Fruit fly (Drosophila melanogaster): ENCODE measurements around the gene CG17361.

The CG17361 gene

dm6 chr3L:14002524-14003135, 5.6 kb downstream of the CG17361 start (continued):
- peak; percentile 36; the same call in 1 of the 3 replicates for TF ChIP-seq Dbx (GFP tag; IDR thresholded peaks at IDR 0.05)
- no peak for TF ChIP-seq br (optimal IDR thresholded peaks at IDR 0.05)
- TF ChIP-seq CG18599 (GFP tag; optimal IDR thresholded peaks at IDR 0.05): peak; percentile 35
- TF ChIP-seq CG6683 (GFP tag; optimal IDR thresholded peaks at IDR 0.05): no peak
- peak; percentile 53 for TF ChIP-seq zen (tag; optimal IDR thresholded peaks at IDR 0.05)
- TF ChIP-seq CG12659 (GFP tag; optimal IDR thresholded peaks at IDR 0.05): peak; percentile 57
- peak; percentile 37 for TF ChIP-seq mirr (GFP tag; optimal IDR thresholded peaks at IDR 0.05)
- peak; percentile 99 for TF ChIP-seq CG10321 (GFP tag; IDR thresholded peaks at IDR 0.05)
- peak; percentile 35 for TF ChIP-seq lab (GFP tag; optimal IDR thresholded peaks at IDR 0.05)
- peak; percentile 6 for TF ChIP-seq NC2β (GFP tag; optimal IDR thresholded peaks at IDR 0.05)
- peak; percentile 10 for TF ChIP-seq CG14710 (tag; optimal IDR thresholded peaks at IDR 0.05)
- TF ChIP-seq CG10543 (GFP tag; optimal IDR thresholded peaks at IDR 0.05): peak; percentile 66
- TF ChIP-seq Pdp1 (GFP tag; optimal IDR thresholded peaks at IDR 0.05): peak in 1 of 2 experiments; percentile 42
- TF ChIP-seq gfzf (GFP tag; optimal IDR thresholded peaks at IDR 0.05): peak; percentile 72
- peak; percentile 25 for TF ChIP-seq CG6765 (GFP tag; optimal IDR thresholded peaks at IDR 0.05)
- TF ChIP-seq CG1792 (GFP tag; optimal IDR thresholded peaks at IDR 0.05): no peak
- TF ChIP-seq CG2199 (GFP tag; IDR thresholded peaks at IDR 0.05): peak; percentile 67; the same call in 1 of the 3 replicates
- TF ChIP-seq phol (tag; optimal IDR thresholded peaks at IDR 0.05): peak; percentile 45
- TF ChIP-seq Rfx (GFP tag; IDR thresholded peaks at IDR 0.05): 0 out of 2 replicates have a peak, but pooled peaks have one; percentile 16
- peak; percentile 50 for TF ChIP-seq dm (GFP tag; optimal IDR thresholded peaks at IDR 0.05)
- TF ChIP-seq E2f2 (GFP tag; IDR thresholded peaks at IDR 0.05): no peak
- TF ChIP-seq Opbp (GFP tag; IDR thresholded peaks at IDR 0.05; ENCODE audit: partially characterized antibody): peak; percentile 77
- peak; percentile 36; the same call in 1 of the 2 replicates for TF ChIP-seq Bgb (GFP tag; IDR thresholded peaks at IDR 0.05; ENCODE audit: partially characterized antibody)
- peak; percentile 38; the same call in 1 of the 2 replicates for TF ChIP-seq onecut (GFP tag; IDR thresholded peaks at IDR 0.05)
- TF ChIP-seq exex (tag; optimal IDR thresholded peaks at IDR 0.05): peak; percentile 50
- peak; percentile 60 for TF ChIP-seq HmgZ (tag; optimal IDR thresholded peaks at IDR 0.05)
- peak; percentile 30 for TF ChIP-seq Nf-YC (tag; optimal IDR thresholded peaks at IDR 0.05)
- TF ChIP-seq Eip74EF (GFP tag; optimal IDR thresholded peaks at IDR 0.05): peak in 1 of 2 experiments; percentile 35
- TF ChIP-seq CG34422 (GFP tag; IDR thresholded peaks at IDR 0.05): peak; percentile 44; the same call in 1 of the 3 replicates
- peak; percentile 19; the same call in 1 of the 2 replicates for TF ChIP-seq Scr (GFP tag; IDR thresholded peaks at IDR 0.05; ENCODE audit: partially characterized antibody)
- 0 out of 2 replicates have a peak, but pooled peaks have one; percentile 46 for TF ChIP-seq CG42726 (GFP tag; IDR thresholded peaks at IDR 0.05; ENCODE audit: partially characterized antibody)
- peak; percentile 12 for TF ChIP-seq CG4617 (GFP tag; optimal IDR thresholded peaks at IDR 0.05; ENCODE audit: borderline replicate concordance)
- 0 out of 3 replicates have a peak, but pooled peaks have one; percentile 42 for TF ChIP-seq ci (GFP tag; IDR thresholded peaks at IDR 0.05)
- peak; percentile 54 for TF ChIP-seq vvl (GFP tag; IDR thresholded peaks at IDR 0.05)
- no peak for TF ChIP-seq CG8290 (GFP tag; optimal IDR thresholded peaks at IDR 0.05)
- peak in 1 of 2 experiments; percentile 75 for TF ChIP-seq CG8290 (tag; optimal IDR thresholded peaks at IDR 0.05)
- 0 out of 2 replicates have a peak, but pooled peaks have one; percentile 30 for TF ChIP-seq CG32532 (GFP tag; IDR thresholded peaks at IDR 0.05)
- no peak for TF ChIP-seq CG31224 (GFP tag; IDR thresholded peaks at IDR 0.05)
- no peak for TF ChIP-seq CG15601 (tag; optimal IDR thresholded peaks at IDR 0.05)
- TF ChIP-seq CG3726 (GFP tag; IDR thresholded peaks at IDR 0.05): no peak
- TF ChIP-seq Abd-B (GFP tag; optimal IDR thresholded peaks at IDR 0.05): peak; percentile 76
- peak; percentile 85; the same call in 3 of the 4 replicates for TF ChIP-seq chinmo (GFP tag; IDR thresholded peaks at IDR 0.05; ENCODE audit: partially characterized antibody)
- 0 out of 3 replicates have a peak, but pooled peaks have one; percentile 39 for TF ChIP-seq CG7963 (GFP tag; IDR thresholded peaks at IDR 0.05; ENCODE audit: partially characterized antibody)
- 0 out of 2 replicates have a peak, but pooled peaks have one; percentile 26 for TF ChIP-seq bbx (GFP tag; IDR thresholded peaks at IDR 0.05; ENCODE audit: partially characterized antibody)
- TF ChIP-seq sens (GFP tag): peak; percentile 59
- peak; percentile 89 for TF ChIP-seq sd (tag; optimal IDR thresholded peaks at IDR 0.05)
- TF ChIP-seq MBD-R2 (GFP tag; IDR thresholded peaks at IDR 0.05): peak; percentile 42; the same call in 1 of the 2 replicates
